In genomic region chrX:2977857-2978473, dm6 we compare ENCODE assay signal across 1 fruit fly cellular context.
TF ChIP-seq lines count a peak whose summit lies in the region.

No protein-coding gene starts in this region.

TF ChIP-seq in whole organism, embryonic, 481 proteins besides CTCF, POLR2A, EP300 and RAD21 (continued from another document and continues in another):
- TF ChIP-seq Dek (tag; optimal IDR thresholded peaks at IDR 0.05; lab: Kevin White, UChicago) = no peak
- TF ChIP-seq crol (GFP tag; IDR thresholded peaks at IDR 0.05; lab: Robert Waterston, UW) = no peak
- no peak for TF ChIP-seq CG11723 (GFP tag; optimal IDR thresholded peaks at IDR 0.05; lab: Kevin White, UChicago)
- no peak for TF ChIP-seq yki (optimal IDR thresholded peaks at IDR 0.05; lab: Kevin White, UChicago)
- no peak for TF ChIP-seq CG15011 (GFP tag; optimal IDR thresholded peaks at IDR 0.05; lab: Kevin White, UChicago)
- no peak for TF ChIP-seq Ada2b (GFP tag; IDR thresholded peaks at IDR 0.05; lab: Robert Waterston, UW)
- no peak for TF ChIP-seq ttk (GFP tag; IDR thresholded peaks at IDR 0.05; lab: Robert Waterston, UW)
- no peak for TF ChIP-seq repo (GFP tag; optimal IDR thresholded peaks at IDR 0.05; lab: Kevin White, UChicago)
- no peak for TF ChIP-seq CG17568 (GFP tag; optimal IDR thresholded peaks at IDR 0.05; lab: Kevin White, UChicago)
- no peak for TF ChIP-seq HmgZ (tag; optimal IDR thresholded peaks at IDR 0.05; lab: Kevin White, UChicago)
- no peak for TF ChIP-seq insv (GFP tag; optimal IDR thresholded peaks at IDR 0.05; lab: Kevin White, UChicago)
- TF ChIP-seq CG15514 (GFP tag; optimal IDR thresholded peaks at IDR 0.05; lab: Kevin White, UChicago) = no peak
- no peak for TF ChIP-seq CG13123 (GFP tag; optimal IDR thresholded peaks at IDR 0.05; lab: Kevin White, UChicago)
- TF ChIP-seq E2f2 (GFP tag; IDR thresholded peaks at IDR 0.05; lab: Robert Waterston, UW) = peak; percentile 38; the same call in 1 of the 2 replicates
- peak; percentile 51; the same call in 1 of the 3 replicates for TF ChIP-seq ken (GFP tag; IDR thresholded peaks at IDR 0.05; lab: Robert Waterston, UW)
- TF ChIP-seq Hr3 (GFP tag; optimal IDR thresholded peaks at IDR 0.05; lab: Kevin White, UChicago) = peak; percentile 52
- peak; percentile 42 for TF ChIP-seq CG7839 (tag; optimal IDR thresholded peaks at IDR 0.05; lab: Kevin White, UChicago)
- peak; percentile 29 for TF ChIP-seq lilli (GFP tag; optimal IDR thresholded peaks at IDR 0.05; lab: Kevin White, UChicago)
- TF ChIP-seq mirr (GFP tag; optimal IDR thresholded peaks at IDR 0.05; lab: Kevin White, UChicago) = no peak
- no peak for TF ChIP-seq sd (tag; optimal IDR thresholded peaks at IDR 0.05; lab: Kevin White, UChicago)
- TF ChIP-seq Usf (GFP tag; optimal IDR thresholded peaks at IDR 0.05; lab: Kevin White, UChicago) = no peak
- no peak for TF ChIP-seq CG12299 (tag; optimal IDR thresholded peaks at IDR 0.05; lab: Kevin White, UChicago)
- no peak for TF ChIP-seq fru (optimal IDR thresholded peaks at IDR 0.05; lab: Kevin White, UChicago)
- TF ChIP-seq CG3407 (GFP tag; optimal IDR thresholded peaks at IDR 0.05; lab: Kevin White, UChicago) = peak; percentile 13
- TF ChIP-seq CG10366 (GFP tag; IDR thresholded peaks at IDR 0.05; lab: Robert Waterston, UW) = peak; percentile 34; the same call in 1 of the 2 replicates
- TF ChIP-seq CG13775 (GFP tag; optimal IDR thresholded peaks at IDR 0.05; lab: Kevin White, UChicago) = peak; percentile 32
- 0 out of 2 replicates have a peak, but pooled peaks have one; percentile 33 for TF ChIP-seq ara (GFP tag; IDR thresholded peaks at IDR 0.05; lab: Robert Waterston, UW)
- TF ChIP-seq CG2129 (GFP tag; IDR thresholded peaks at IDR 0.05; lab: Robert Waterston, UW; ENCODE audit: partially characterized antibody) = no peak
- TF ChIP-seq ftz-f1 (GFP tag; optimal IDR thresholded peaks at IDR 0.05; lab: Kevin White, UChicago) = no peak
- no peak for TF ChIP-seq CG7928 (GFP tag; optimal IDR thresholded peaks at IDR 0.05; lab: Kevin White, UChicago)
- peak; percentile 0 for TF ChIP-seq CG17359 (tag; optimal IDR thresholded peaks at IDR 0.05; lab: Kevin White, UChicago)
- TF ChIP-seq Dad (GFP tag; optimal IDR thresholded peaks at IDR 0.05; lab: Kevin White, UChicago) = no peak
- no peak for TF ChIP-seq btn (GFP tag; optimal IDR thresholded peaks at IDR 0.05; lab: Kevin White, UChicago)
- peak; percentile 52 for TF ChIP-seq Sox102F (GFP tag; optimal IDR thresholded peaks at IDR 0.05; lab: Kevin White, UChicago)
- TF ChIP-seq Abd-B (GFP tag; optimal IDR thresholded peaks at IDR 0.05; lab: Kevin White, UChicago) = peak; percentile 11
- TF ChIP-seq CG3163 (GFP tag; optimal IDR thresholded peaks at IDR 0.05; lab: Kevin White, UChicago) = no peak
- peak; percentile 45; the same call in 1 of the 2 replicates for TF ChIP-seq CG17328 (GFP tag; IDR thresholded peaks at IDR 0.05; lab: Robert Waterston, UW)
- peak; percentile 19 for TF ChIP-seq ewg (GFP tag; optimal IDR thresholded peaks at IDR 0.05; lab: Kevin White, UChicago)
- no peak for TF ChIP-seq YL-1 (GFP tag; optimal IDR thresholded peaks at IDR 0.05; lab: Kevin White, UChicago)
- TF ChIP-seq CG7357 (GFP tag; IDR thresholded peaks at IDR 0.05; lab: Robert Waterston, UW) = no peak
- no peak for TF ChIP-seq D (optimal IDR thresholded peaks at IDR 0.05; lab: Kevin White, UChicago)
- peak; percentile 32 for TF ChIP-seq D (GFP tag; optimal IDR thresholded peaks at IDR 0.05; lab: Kevin White, UChicago)
- TF ChIP-seq bsh (GFP tag; optimal IDR thresholded peaks at IDR 0.05; lab: Kevin White, UChicago) = peak in 1 of 2 experiments; percentile 59
- peak; percentile 13 for TF ChIP-seq pum (GFP tag; optimal IDR thresholded peaks at IDR 0.05; lab: Kevin White, UChicago)
- no peak for TF ChIP-seq hbn (GFP tag; IDR thresholded peaks at IDR 0.05; lab: Robert Waterston, UW; ENCODE audit: partially characterized antibody)
- peak; percentile 70 for TF ChIP-seq sens (GFP tag; lab: Kevin White, UChicago)
- no peak for TF ChIP-seq trem (tag; optimal IDR thresholded peaks at IDR 0.05; lab: Kevin White, UChicago)
- no peak for TF ChIP-seq pita (GFP tag; optimal IDR thresholded peaks at IDR 0.05; lab: Kevin White, UChicago)
- TF ChIP-seq slp2 (GFP tag; optimal IDR thresholded peaks at IDR 0.05; lab: Kevin White, UChicago) = no peak
- peak; percentile 1 for TF ChIP-seq dm (GFP tag; optimal IDR thresholded peaks at IDR 0.05; lab: Kevin White, UChicago)
- TF ChIP-seq CG15073 (GFP tag; optimal IDR thresholded peaks at IDR 0.05; lab: Kevin White, UChicago) = no peak
- no peak for TF ChIP-seq CG31388 (GFP tag; optimal IDR thresholded peaks at IDR 0.05; lab: Kevin White, UChicago)
- no peak for TF ChIP-seq Atf3 (GFP tag; optimal IDR thresholded peaks at IDR 0.05; lab: Kevin White, UChicago)
- no peak for TF ChIP-seq CG7987 (GFP tag; optimal IDR thresholded peaks at IDR 0.05; lab: Kevin White, UChicago)
- peak; percentile 36; the same call in 1 of the 2 replicates for TF ChIP-seq CG14667 (GFP tag; IDR thresholded peaks at IDR 0.05; lab: Robert Waterston, UW)
- TF ChIP-seq CG4854 (GFP tag; optimal IDR thresholded peaks at IDR 0.05; lab: Kevin White, UChicago) = no peak
- TF ChIP-seq CG3065 (GFP tag; optimal IDR thresholded peaks at IDR 0.05; lab: Kevin White, UChicago) = no peak
- peak; percentile 4 for TF ChIP-seq maf-S (GFP tag; optimal IDR thresholded peaks at IDR 0.05; lab: Kevin White, UChicago)
- TF ChIP-seq Side (GFP tag; optimal IDR thresholded peaks at IDR 0.05; lab: Kevin White, UChicago) = peak; percentile 25
- peak; percentile 30; the same call in 1 of the 2 replicates for TF ChIP-seq sisA (GFP tag; IDR thresholded peaks at IDR 0.05; lab: Robert Waterston, UW)
- TF ChIP-seq CG3838 (GFP tag; optimal IDR thresholded peaks at IDR 0.05; lab: Kevin White, UChicago) = no peak
- TF ChIP-seq CG18262 (tag; optimal IDR thresholded peaks at IDR 0.05; lab: Kevin White, UChicago) = peak; percentile 50
- no peak for TF ChIP-seq exex (tag; optimal IDR thresholded peaks at IDR 0.05; lab: Kevin White, UChicago)
- no peak for TF ChIP-seq Trl (optimal IDR thresholded peaks at IDR 0.05; lab: Kevin White, UChicago)
- peak; percentile 34 for TF ChIP-seq Trl (GFP tag; optimal IDR thresholded peaks at IDR 0.05; lab: Kevin White, UChicago)
- no peak for TF ChIP-seq CG6683 (GFP tag; optimal IDR thresholded peaks at IDR 0.05; lab: Kevin White, UChicago)
- TF ChIP-seq slbo (GFP tag; IDR thresholded peaks at IDR 0.05; lab: Robert Waterston, UW) = peak; percentile 39; the same call in 1 of the 2 replicates
- peak; percentile 56 for TF ChIP-seq CG1603 (tag; optimal IDR thresholded peaks at IDR 0.05; lab: Kevin White, UChicago)
- TF ChIP-seq CG11085 (GFP tag; IDR thresholded peaks at IDR 0.05; lab: Robert Waterston, UW) = no peak
- TF ChIP-seq ash1 (GFP tag; optimal IDR thresholded peaks at IDR 0.05; lab: Kevin White, UChicago) = no peak
- TF ChIP-seq h (optimal IDR thresholded peaks at IDR 0.05; lab: Kevin White, UChicago) = no peak
- peak; percentile 24 for TF ChIP-seq Oli (tag; optimal IDR thresholded peaks at IDR 0.05; lab: Kevin White, UChicago)
- TF ChIP-seq CG12104 (GFP tag; optimal IDR thresholded peaks at IDR 0.05; lab: Kevin White, UChicago) = no peak
- TF ChIP-seq CG4282 (GFP tag; optimal IDR thresholded peaks at IDR 0.05; lab: Kevin White, UChicago) = no peak
- no peak for TF ChIP-seq mld (GFP tag; IDR thresholded peaks at IDR 0.05; lab: Robert Waterston, UW; ENCODE audit: partially characterized antibody)
- TF ChIP-seq CG34422 (GFP tag; IDR thresholded peaks at IDR 0.05; lab: Robert Waterston, UW) = 0 out of 3 replicates have a peak, but pooled peaks have one; percentile 6
- TF ChIP-seq CG6654 (GFP tag; optimal IDR thresholded peaks at IDR 0.05; lab: Kevin White, UChicago) = no peak
- peak; percentile 52; the same call in 1 of the 2 replicates for TF ChIP-seq CG31441 (GFP tag; IDR thresholded peaks at IDR 0.05; lab: Robert Waterston, UW)
- TF ChIP-seq tup (GFP tag; optimal IDR thresholded peaks at IDR 0.05; lab: Kevin White, UChicago) = no peak
- no peak for TF ChIP-seq Hmr (GFP tag; optimal IDR thresholded peaks at IDR 0.05; lab: Kevin White, UChicago)
- TF ChIP-seq Sox100B (GFP tag; optimal IDR thresholded peaks at IDR 0.05; lab: Kevin White, UChicago) = peak; percentile 27
- no peak for TF ChIP-seq Sry-β (GFP tag; optimal IDR thresholded peaks at IDR 0.05; lab: Kevin White, UChicago)
- TF ChIP-seq vfl (GFP tag; optimal IDR thresholded peaks at IDR 0.05; lab: Kevin White, UChicago) = no peak
- peak; percentile 43 for TF ChIP-seq CG15696 (tag; optimal IDR thresholded peaks at IDR 0.05; lab: Kevin White, UChicago)
- TF ChIP-seq Hr51 (GFP tag; optimal IDR thresholded peaks at IDR 0.05; lab: Kevin White, UChicago) = peak in 1 of 2 experiments; percentile 21
- no peak for TF ChIP-seq prd (optimal IDR thresholded peaks at IDR 0.05; lab: Kevin White, UChicago)
- TF ChIP-seq prd (GFP tag; IDR thresholded peaks at IDR 0.05; lab: Robert Waterston, UW) = peak; percentile 60; the same call in 2 of the 3 replicates
- no peak for TF ChIP-seq CG9215 (GFP tag; IDR thresholded peaks at IDR 0.05; lab: Robert Waterston, UW)
- TF ChIP-seq rib (GFP tag; IDR thresholded peaks at IDR 0.05; lab: Robert Waterston, UW) = no peak
- no peak for TF ChIP-seq CG12071 (GFP tag; optimal IDR thresholded peaks at IDR 0.05; lab: Kevin White, UChicago)
- TF ChIP-seq bbx (GFP tag; IDR thresholded peaks at IDR 0.05; lab: Robert Waterston, UW; ENCODE audit: partially characterized antibody) = no peak
- no peak for TF ChIP-seq CG34224 (GFP tag; IDR thresholded peaks at IDR 0.05; lab: Robert Waterston, UW; ENCODE audit: partially characterized antibody)
- peak; percentile 50; the same call in 2 of the 3 replicates for TF ChIP-seq row (GFP tag; IDR thresholded peaks at IDR 0.05; lab: Robert Waterston, UW)
- no peak for TF ChIP-seq corto (GFP tag; optimal IDR thresholded peaks at IDR 0.05; lab: Kevin White, UChicago)
- no peak for TF ChIP-seq cad (GFP tag; optimal IDR thresholded peaks at IDR 0.05; lab: Kevin White, UChicago)
- no peak for TF ChIP-seq CG4617 (GFP tag; optimal IDR thresholded peaks at IDR 0.05; lab: Kevin White, UChicago; ENCODE audit: borderline replicate concordance)
- no peak for TF ChIP-seq jumu (GFP tag; optimal IDR thresholded peaks at IDR 0.05; lab: Kevin White, UChicago)
- peak; percentile 58 for TF ChIP-seq CG9727 (GFP tag; optimal IDR thresholded peaks at IDR 0.05; lab: Kevin White, UChicago)
- TF ChIP-seq Nf-YB (GFP tag; optimal IDR thresholded peaks at IDR 0.05; lab: Kevin White, UChicago) = peak; percentile 9
- TF ChIP-seq gce (GFP tag; IDR thresholded peaks at IDR 0.05; lab: Robert Waterston, UW) = no peak
- no peak for TF ChIP-seq HLH54F (GFP tag; optimal IDR thresholded peaks at IDR 0.05; lab: Kevin White, UChicago)
- no peak for TF ChIP-seq MBD-R2 (GFP tag; IDR thresholded peaks at IDR 0.05; lab: Robert Waterston, UW)
- TF ChIP-seq pros (GFP tag; optimal IDR thresholded peaks at IDR 0.05; lab: Kevin White, UChicago) = no peak
- TF ChIP-seq gsb-n (tag; optimal IDR thresholded peaks at IDR 0.05; lab: Kevin White, UChicago) = peak; percentile 54
- TF ChIP-seq sens-2 (GFP tag; IDR thresholded peaks at IDR 0.05; lab: Robert Waterston, UW) = no peak
- TF ChIP-seq CG30020 (tag; optimal IDR thresholded peaks at IDR 0.05; lab: Kevin White, UChicago) = no peak
- no peak for TF ChIP-seq CG5953 (GFP tag; IDR thresholded peaks at IDR 0.05; lab: Robert Waterston, UW)
- peak; percentile 8 for TF ChIP-seq CG15269 (tag; optimal IDR thresholded peaks at IDR 0.05; lab: Kevin White, UChicago)
- TF ChIP-seq Bdp1 (GFP tag; optimal IDR thresholded peaks at IDR 0.05; lab: Kevin White, UChicago) = no peak
- no peak for TF ChIP-seq Doc3 (GFP tag; IDR thresholded peaks at IDR 0.05; lab: Robert Waterston, UW; ENCODE audit: partially characterized antibody)
- TF ChIP-seq Myb (GFP tag; optimal IDR thresholded peaks at IDR 0.05; lab: Kevin White, UChicago) = no peak
- TF ChIP-seq Vsx1 (GFP tag; optimal IDR thresholded peaks at IDR 0.05; lab: Kevin White, UChicago) = no peak
- TF ChIP-seq CG11504 (tag; optimal IDR thresholded peaks at IDR 0.05; lab: Kevin White, UChicago) = peak; percentile 54
- no peak for TF ChIP-seq CG2875 (GFP tag; optimal IDR thresholded peaks at IDR 0.05; lab: Kevin White, UChicago)
- TF ChIP-seq twi (tag; optimal IDR thresholded peaks at IDR 0.05; lab: Kevin White, UChicago) = no peak
- no peak for TF ChIP-seq CG1792 (GFP tag; optimal IDR thresholded peaks at IDR 0.05; lab: Kevin White, UChicago)
- peak; percentile 45; the same call in 1 of the 2 replicates for TF ChIP-seq lmd (GFP tag; IDR thresholded peaks at IDR 0.05; lab: Robert Waterston, UW)
- TF ChIP-seq CG4730 (GFP tag; IDR thresholded peaks at IDR 0.05; lab: Robert Waterston, UW) = no peak
- TF ChIP-seq Eip74EF (GFP tag; optimal IDR thresholded peaks at IDR 0.05; lab: Kevin White, UChicago) = no peak
- TF ChIP-seq CG12236 (GFP tag; optimal IDR thresholded peaks at IDR 0.05; lab: Kevin White, UChicago) = no peak
- no peak for TF ChIP-seq gcm2 (GFP tag; optimal IDR thresholded peaks at IDR 0.05; lab: Kevin White, UChicago)
- no peak for TF ChIP-seq CG13287 (GFP tag; IDR thresholded peaks at IDR 0.05; lab: Robert Waterston, UW; ENCODE audit: partially characterized antibody)
- no peak for TF ChIP-seq Fer1 (GFP tag; optimal IDR thresholded peaks at IDR 0.05; lab: Kevin White, UChicago)
- no peak for TF ChIP-seq sob (GFP tag; IDR thresholded peaks at IDR 0.05; lab: Robert Waterston, UW)
- TF ChIP-seq Deaf1 (tag; optimal IDR thresholded peaks at IDR 0.05; lab: Kevin White, UChicago) = no peak
- no peak for TF ChIP-seq CG9817 (tag; optimal IDR thresholded peaks at IDR 0.05; lab: Kevin White, UChicago)
- no peak for TF ChIP-seq CG6765 (GFP tag; optimal IDR thresholded peaks at IDR 0.05; lab: Kevin White, UChicago)
- TF ChIP-seq CG4424 (GFP tag; optimal IDR thresholded peaks at IDR 0.05; lab: Kevin White, UChicago) = peak; percentile 51
- TF ChIP-seq CG17186 (GFP tag; optimal IDR thresholded peaks at IDR 0.05; lab: Kevin White, UChicago) = no peak
- no peak for TF ChIP-seq CG17612 (GFP tag; IDR thresholded peaks at IDR 0.05; lab: Robert Waterston, UW)
- no peak for TF ChIP-seq GATAe (GFP tag; conservative IDR thresholded peaks at IDR 0.05; lab: Robert Waterston, UW)
- peak; percentile 41 for TF ChIP-seq tin (GFP tag; optimal IDR thresholded peaks at IDR 0.05; lab: Kevin White, UChicago)
- no peak for TF ChIP-seq CG12744 (GFP tag; optimal IDR thresholded peaks at IDR 0.05; lab: Kevin White, UChicago)
- no peak for TF ChIP-seq CG14050 (GFP tag; IDR thresholded peaks at IDR 0.05; lab: Robert Waterston, UW)
- TF ChIP-seq CG11398 (GFP tag; optimal IDR thresholded peaks at IDR 0.05; lab: Kevin White, UChicago) = no peak
